Worm (Caenorhabditis elegans) whole organism, L1 larva: ENCODE measurements around the gene inx-8.

Experiments used
- C34B4.2 ChIP-seq: sonication (generic microtip); optimal IDR thresholded peaks from 2 replicates; lab custom pipeline; 2017; ENCODE audit warnings: mild to moderate bottlenecking, missing genetic modification characterization, missing compliant biosample characterization
- aha-1 ChIP-seq: fragments of 150-350 bp; optimal IDR thresholded peaks from 2 replicates; lab custom pipeline; 2014; ENCODE audit warnings: missing biosample characterization, missing genetic modification characterization
- blmp-1 ChIP-seq: fragments of 150-350 bp; optimal IDR thresholded peaks from 2 replicates; lab custom pipeline; 2014; ENCODE audit warnings: missing biosample characterization, missing genetic modification characterization
- ceh-82 ChIP-seq, 3 experiments: fragments of 150-350 bp in 1 of 3; sonication (generic microtip) in 2 of 3; optimal IDR thresholded peaks; 2 replicates each; lab custom pipeline; 2014 to 2017; ENCODE audit warnings: missing biosample characterization in 3 of 3, missing genetic modification characterization in 3 of 3
- dpl-1 ChIP-seq, 3 experiments: fragments of 150-350 bp in 2 of 3; sonication (generic microtip) in 1 of 3; optimal IDR thresholded peaks; 2 replicates each; lab custom pipeline; 2014 to 2017; ENCODE audit warnings: missing biosample characterization in 3 of 3, missing genetic modification characterization in 3 of 3, missing genetic modification reagents in 3 of 3
- elt-2 ChIP-seq: sonication (generic microtip); optimal IDR thresholded peaks from 2 replicates; lab custom pipeline; 2016; ENCODE audit warnings: missing genetic modification characterization, mild to moderate bottlenecking, inconsistent platforms, missing compliant biosample characterization, missing genetic modification reagents
- elt-3 ChIP-seq, 6 experiments: fragments of 150-350 bp in 1 of 6; sonication (generic microtip); optimal IDR thresholded peaks; 2 replicates each; lab custom pipeline; 2017 to 2018; ENCODE audit warnings: missing biosample characterization in 6 of 6, missing genetic modification characterization in 6 of 6, inconsistent platforms in 1 of 6
- fkh-10 ChIP-seq: sonication (generic microtip); optimal IDR thresholded peaks from 2 replicates; lab custom pipeline; 2017; ENCODE audit warnings: missing biosample characterization, missing genetic modification reagents, missing genetic modification characterization
- fos-1 ChIP-seq: fragments of 150-350 bp; optimal IDR thresholded peaks from 2 replicates; lab custom pipeline; 2014; ENCODE audit warnings: missing biosample characterization, missing genetic modification characterization
- lin-13 ChIP-seq: fragments of 150-350 bp; optimal IDR thresholded peaks from 2 replicates; lab custom pipeline; 2014; ENCODE audit warnings: missing biosample characterization, missing genetic modification reagents, missing genetic modification characterization
- lin-14 ChIP-seq: fragments of 200-800 bp; sonication (Bioruptor generic); optimal IDR thresholded peaks from 2 replicates; lab custom pipeline; 2018; ENCODE audit warnings: mild to moderate bottlenecking, missing genetic modification characterization, moderate library complexity, missing compliant biosample characterization
- lin-35 ChIP-seq, 2 experiments: fragments of 150-350 bp; optimal IDR thresholded peaks; 2 replicates each; lab custom pipeline; 2014; ENCODE audit warnings: missing biosample characterization in 2 of 2, missing genetic modification characterization in 2 of 2, missing genetic modification reagents in 2 of 2
- lin-39 ChIP-seq: fragments of 150-350 bp; optimal IDR thresholded peaks from 2 replicates; lab custom pipeline; 2014; ENCODE audit warnings: missing biosample characterization, missing genetic modification reagents, missing genetic modification characterization
- nhr-85 ChIP-seq: sonication (generic microtip); peaks from one replicate; lab custom pipeline; 2016; ENCODE audit warnings: missing genetic modification characterization, inconsistent platforms, missing compliant biosample characterization
- pax-3 ChIP-seq: fragments of 200-800 bp; sonication (Bioruptor generic); optimal IDR thresholded peaks from 2 replicates; lab custom pipeline; 2018; ENCODE audit warnings: mild to moderate bottlenecking, missing genetic modification characterization, moderate library complexity, missing compliant biosample characterization
- sox-4 ChIP-seq: sonication (generic microtip); optimal IDR thresholded peaks from 2 replicates; lab custom pipeline; 2016; ENCODE audit warnings: missing genetic modification characterization, missing compliant biosample characterization
- sup-37 ChIP-seq: fragments of 200-800 bp; sonication (Bioruptor generic); optimal IDR thresholded peaks from 2 replicates; lab custom pipeline; 2018; ENCODE audit warnings: mild to moderate bottlenecking, missing genetic modification characterization, missing compliant biosample characterization
- unc-98 ChIP-seq: fragments of 200-800 bp; sonication (Bioruptor generic); IDR thresholded peaks from 2 replicates; pipeline ENCODE4 v1.3.6; 2022; ENCODE audit warnings: missing genetic modification characterization, missing compliant biosample characterization
- ztf-4 ChIP-seq: fragments of 150-350 bp; optimal IDR thresholded peaks from 2 replicates; lab custom pipeline; 2014; ENCODE audit warnings: missing biosample characterization, missing genetic modification characterization

inx-8 gene

ce11 chrIV:11718653-11719052 is 45.0 kb downstream of the inx-8 start:
- peak in 1 of 6 experiments; percentile 76 for TF ChIP-seq elt-3 (tag; optimal IDR thresholded peaks at IDR 0.05; lab: Kevin White, UChicago)
- peak; percentile 96 for TF ChIP-seq blmp-1
- TF ChIP-seq dpl-1 (GFP tag; optimal IDR thresholded peaks at IDR 0.05; lab: Kevin White, UChicago) = no peak
- TF ChIP-seq lin-14 (GFP tag; lab: Kevin White, UChicago) = peak; percentile 51
- TF ChIP-seq nhr-85 (tag; lab: Kevin White, UChicago) = peak; percentile 71
- no peak for TF ChIP-seq lin-13 (GFP tag; lab: Kevin White, UChicago)
- TF ChIP-seq sup-37 (GFP tag; lab: Kevin White, UChicago) = no peak
- no peak for TF ChIP-seq aha-1 (tag; lab: Kevin White, UChicago)

ce11 chrIV:11721878-11722277 is 48.2 kb downstream of the inx-8 start:
- TF ChIP-seq pax-3 (tag; lab: Kevin White, UChicago) = no peak
- TF ChIP-seq ztf-4 (tag; lab: Kevin White, UChicago) = no peak
- no peak for TF ChIP-seq lin-39 (tag; lab: Kevin White, UChicago)
- peak; percentile 38 for TF ChIP-seq elt-2 (tag; lab: Kevin White, UChicago)
- TF ChIP-seq unc-98 (GFP tag; lab: Robert Waterston, UW) = no peak
- no peak for TF ChIP-seq C34B4.2 (tag; lab: Kevin White, UChicago)
- TF ChIP-seq lin-35 (GFP tag; optimal IDR thresholded peaks at IDR 0.05; lab: Kevin White, UChicago) = peak in 1 of 2 experiments; percentile 7

- peak; percentile 53 for TF ChIP-seq lin-14 (GFP tag; lab: Kevin White, UChicago)
- TF ChIP-seq fkh-10 (GFP tag; lab: Kevin White, UChicago) = peak; percentile 19
- no peak for TF ChIP-seq fos-1 (tag; lab: Kevin White, UChicago)
- TF ChIP-seq ceh-82 (tag; optimal IDR thresholded peaks at IDR 0.05; lab: Kevin White, UChicago) = peak in 1 of 3 experiments; percentile 9
- TF ChIP-seq sox-4 (tag; lab: Kevin White, UChicago) = no peak
- TF ChIP-seq, all 84 proteins: peak for 3
These were observed 49.6 kb downstream of the inx-8 start for ce11 chrIV:11723255-11723654.
